Worm (Caenorhabditis elegans): ENCODE measurements around the gene B0250.18.
A peak's percentile ranks its signal among the peaks of the same experiment; 100 is the strongest.

B0250.18 gene

ce11 chrV:20493271-20494231 lies 32.8 kb upstream of the B0250.18 start, which contains the start of gene B0250.5:
Gene B0250.5 (plus strand): TSS chrV:20493924.
- TF ChIP-seq ceh-36 (tag; optimal IDR thresholded peaks at IDR 0.05) (no peak), F13C5.2 (tag; optimal IDR thresholded peaks at IDR 0.05) (peak; percentile 41), hmbx-1 (tag; optimal IDR thresholded peaks at IDR 0.05) (no peak)

- TF ChIP-seq hnd-1 (tag; optimal IDR thresholded peaks at IDR 0.05) (no peak), hmg-4 (GFP tag; optimal IDR thresholded peaks at IDR 0.05) (no peak), ceh-36 (tag; optimal IDR thresholded peaks at IDR 0.05) (no peak), tra-4 (tag; optimal IDR thresholded peaks at IDR 0.05) (no peak), hmbx-1 (tag; optimal IDR thresholded peaks at IDR 0.05) (no peak), ets-7 (tag; optimal IDR thresholded peaks at IDR 0.05) (no peak), sea-1 (GFP tag; conservative IDR thresholded peaks at IDR 0.05) (no peak), tbx-37 (GFP tag; conservative IDR thresholded peaks at IDR 0.05) (no peak)
Observed at ce11 chrV:20492385-20492784, 31.7 kb upstream of the B0250.18 start, which contains the start of gene srbc-79. Gene srbc-79 (minus strand): TSS chrV:20492485.

- TF ChIP-seq pes-1 (GFP tag; IDR thresholded peaks at IDR 0.05) (no peak), ama-1 (optimal IDR thresholded peaks at IDR 0.05) (no peak), tbx-37 (GFP tag; conservative IDR thresholded peaks at IDR 0.05) (no peak), tra-4 (tag; optimal IDR thresholded peaks at IDR 0.05) (no peak), ceh-13 (GFP tag; optimal IDR thresholded peaks at IDR 0.05) (no peak), tbx-11 (GFP tag; IDR thresholded peaks at IDR 0.05) (no peak), hmbx-1 (tag; optimal IDR thresholded peaks at IDR 0.05) (no peak), sea-1 (GFP tag; conservative IDR thresholded peaks at IDR 0.05) (no peak), ceh-36 (tag; optimal IDR thresholded peaks at IDR 0.05) (no peak), scrt-1 (GFP tag; IDR thresholded peaks at IDR 0.05) (no peak), aly-1 (tag; optimal IDR thresholded peaks at IDR 0.05) (no peak)
Observed at ce11 chrV:20489102-20489501, 28.4 kb upstream of the B0250.18 start, which contains the start of gene srbc-78. Gene srbc-78 (minus strand): TSS chrV:20489202.

ce11 chrV:20486549-20486948 lies 25.8 kb upstream of the B0250.18 start:
- no peak for TF ChIP-seq scrt-1 (GFP tag; IDR thresholded peaks at IDR 0.05)
- TF ChIP-seq sea-1 (GFP tag; conservative IDR thresholded peaks at IDR 0.05) = no peak
- TF ChIP-seq aly-1 (tag; optimal IDR thresholded peaks at IDR 0.05) = no peak
- TF ChIP-seq ets-7 (tag; optimal IDR thresholded peaks at IDR 0.05) = no peak
- no peak for TF ChIP-seq flt-1 (GFP tag; IDR thresholded peaks at IDR 0.05)
- no peak for TF ChIP-seq F13C5.2 (tag; optimal IDR thresholded peaks at IDR 0.05)
- no peak for TF ChIP-seq tra-4 (tag; optimal IDR thresholded peaks at IDR 0.05)
- TF ChIP-seq ama-1 (optimal IDR thresholded peaks at IDR 0.05) = no peak
- TF ChIP-seq hmbx-1 (tag; optimal IDR thresholded peaks at IDR 0.05) = no peak
- TF ChIP-seq hmg-4 (GFP tag; optimal IDR thresholded peaks at IDR 0.05) = no peak
- TF ChIP-seq hnd-1 (tag; optimal IDR thresholded peaks at IDR 0.05) = no peak
- TF ChIP-seq tbx-11 (GFP tag; IDR thresholded peaks at IDR 0.05) = no peak
- no peak for TF ChIP-seq tbx-37 (GFP tag; conservative IDR thresholded peaks at IDR 0.05)
- TF ChIP-seq ceh-13 (GFP tag; optimal IDR thresholded peaks at IDR 0.05) = no peak
- TF ChIP-seq B0310.2 (tag; optimal IDR thresholded peaks at IDR 0.05) = no peak
- TF ChIP-seq pes-1 (GFP tag; IDR thresholded peaks at IDR 0.05) = no peak
- no peak for TF ChIP-seq ceh-36 (tag; optimal IDR thresholded peaks at IDR 0.05)

ce11 chrV:20485285-20485684 lies 24.6 kb upstream of the B0250.18 start, which contains the start of gene dhcr-7:
Gene dhcr-7 (minus strand): TSS chrV:20485385.
- no peak for TF ChIP-seq tbx-37 (GFP tag; conservative IDR thresholded peaks at IDR 0.05)
- no peak for TF ChIP-seq tbx-11 (GFP tag; IDR thresholded peaks at IDR 0.05)
- no peak for TF ChIP-seq ets-7 (tag; optimal IDR thresholded peaks at IDR 0.05)
- TF ChIP-seq hnd-1 (tag; optimal IDR thresholded peaks at IDR 0.05) = no peak
- no peak for TF ChIP-seq ceh-36 (tag; optimal IDR thresholded peaks at IDR 0.05)
- TF ChIP-seq pes-1 (GFP tag; IDR thresholded peaks at IDR 0.05) = no peak
- TF ChIP-seq flt-1 (GFP tag; IDR thresholded peaks at IDR 0.05) = no peak
- TF ChIP-seq sea-1 (GFP tag; conservative IDR thresholded peaks at IDR 0.05) = no peak
- no peak for TF ChIP-seq scrt-1 (GFP tag; IDR thresholded peaks at IDR 0.05)
- TF ChIP-seq B0310.2 (tag; optimal IDR thresholded peaks at IDR 0.05) = no peak
- TF ChIP-seq ama-1 (optimal IDR thresholded peaks at IDR 0.05) = no peak
- no peak for TF ChIP-seq F13C5.2 (tag; optimal IDR thresholded peaks at IDR 0.05)
- no peak for TF ChIP-seq hmg-4 (GFP tag; optimal IDR thresholded peaks at IDR 0.05)
- TF ChIP-seq aly-1 (tag; optimal IDR thresholded peaks at IDR 0.05) = no peak
- TF ChIP-seq tra-4 (tag; optimal IDR thresholded peaks at IDR 0.05) = no peak
- TF ChIP-seq ceh-13 (GFP tag; optimal IDR thresholded peaks at IDR 0.05) = no peak
- no peak for TF ChIP-seq hmbx-1 (tag; optimal IDR thresholded peaks at IDR 0.05)

ce11 chrV:20480790-20481189 lies 20.1 kb upstream of the B0250.18 start:
- TF ChIP-seq ceh-36 (tag; optimal IDR thresholded peaks at IDR 0.05) (no peak), flt-1 (GFP tag; IDR thresholded peaks at IDR 0.05) (no peak), tbx-37 (GFP tag; conservative IDR thresholded peaks at IDR 0.05) (no peak), B0310.2 (tag; optimal IDR thresholded peaks at IDR 0.05) (no peak), hmbx-1 (tag; optimal IDR thresholded peaks at IDR 0.05) (no peak), sea-1 (GFP tag; conservative IDR thresholded peaks at IDR 0.05) (no peak), hnd-1 (tag; optimal IDR thresholded peaks at IDR 0.05) (no peak), pes-1 (GFP tag; IDR thresholded peaks at IDR 0.05) (no peak), ets-7 (tag; optimal IDR thresholded peaks at IDR 0.05) (no peak), hmg-4 (GFP tag; optimal IDR thresholded peaks at IDR 0.05) (no peak), F13C5.2 (tag; optimal IDR thresholded peaks at IDR 0.05) (no peak), ama-1 (optimal IDR thresholded peaks at IDR 0.05) (no peak), scrt-1 (GFP tag; IDR thresholded peaks at IDR 0.05) (no peak), tbx-11 (GFP tag; IDR thresholded peaks at IDR 0.05) (no peak), tra-4 (tag; optimal IDR thresholded peaks at IDR 0.05) (no peak)
